Fruit fly (Drosophila melanogaster) whole organism, embryonic: ENCODE data around the gene CG33795.

ENCODE experiments used
- Atf3 ChIP-seq: fragments of 200-800 bp; sonication (Bioruptor generic); optimal IDR thresholded peaks from 3 replicates; lab custom pipeline; 2016; ENCODE audit warnings: missing biosample characterization, missing genetic modification characterization
- CG12155 ChIP-seq: fragments of 200-800 bp; sonication (Bioruptor generic); optimal IDR thresholded peaks from 3 replicates; lab custom pipeline; 2016; ENCODE audit warnings: missing biosample characterization, missing genetic modification characterization
- CG18262 ChIP-seq: fragments of 200-800 bp; optimal IDR thresholded peaks from 3 replicates; lab custom pipeline; 2019; ENCODE audit warnings: missing biosample characterization, mild to moderate bottlenecking, missing genetic modification characterization, moderate library complexity
- CG32772 ChIP-seq: fragments of 200-800 bp; sonication (Bioruptor generic); IDR thresholded peaks from 2 replicates; pipeline ENCODE4 v1.3.6; 2022; ENCODE audit warnings: missing biosample characterization, missing genetic modification characterization
- D19A ChIP-seq: fragments of 200-800 bp; optimal IDR thresholded peaks from 3 replicates; lab custom pipeline; 2019; ENCODE audit warnings: missing biosample characterization, mild to moderate bottlenecking, missing genetic modification characterization, moderate library complexity
- HLH3B ChIP-seq: fragments of 200-800 bp; sonication (Bioruptor generic); IDR thresholded peaks from 2 replicates; pipeline ENCODE4 v1.3.6; 2022; ENCODE audit warnings: missing biosample characterization, missing genetic modification characterization
- cas ChIP-seq: fragments of 200-800 bp; sonication (Bioruptor generic); IDR thresholded peaks from 2 replicates; pipeline ENCODE4 v1.3.6; 2022; ENCODE audit warnings: missing biosample characterization, missing genetic modification characterization
- dmrt11E ChIP-seq: fragments of 200-800 bp; sonication (Bioruptor generic); optimal IDR thresholded peaks from 3 replicates; lab custom pipeline; 2018; ENCODE audit warnings: missing biosample characterization, mild to moderate bottlenecking, missing genetic modification characterization, moderate library complexity

DNA sequence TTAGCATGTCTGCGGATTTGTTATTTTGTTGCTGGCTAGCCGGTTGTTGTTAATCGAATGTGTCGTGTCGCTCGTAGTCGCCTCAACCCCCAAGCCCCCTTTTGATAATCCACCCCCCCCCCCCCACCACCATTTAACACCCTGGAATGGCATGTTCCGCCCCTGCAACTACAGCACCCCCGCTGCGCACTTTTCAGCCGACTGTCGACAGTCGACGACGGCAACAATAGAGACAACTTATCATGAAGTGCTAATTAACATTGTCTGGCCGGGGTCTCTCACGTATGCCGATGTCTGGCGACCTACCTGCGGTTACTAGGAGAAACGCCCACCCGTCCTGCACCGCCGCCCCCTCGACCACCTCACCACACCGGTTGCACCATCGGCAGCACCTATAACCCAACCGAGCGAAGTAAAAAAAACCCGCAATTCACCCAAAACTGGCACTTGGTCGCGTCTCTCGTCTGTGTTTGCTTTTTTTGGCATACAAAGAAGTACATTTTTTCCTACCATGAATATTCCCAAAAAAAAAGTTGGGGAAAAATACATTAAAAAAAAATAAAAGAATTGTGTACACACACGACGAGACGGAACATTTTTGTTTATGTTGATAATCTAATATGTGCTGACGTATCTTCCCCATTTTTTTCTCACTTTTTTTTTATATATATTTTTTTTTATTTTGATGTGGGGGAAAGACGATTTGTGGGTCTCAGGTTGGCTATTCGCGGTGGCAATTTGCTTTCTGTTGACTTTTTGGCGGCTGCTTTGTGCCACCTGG lies 4.8 kb downstream of the CG33795 start:
- TF ChIP-seq CG32772, result peak; percentile 19; the same call in 1 of the 2 replicates
- no peak for TF ChIP-seq cas (GFP tag; lab: Robert Waterston, UW)
- TF ChIP-seq D19A (tag; lab: Kevin White, UChicago), result no peak
- no peak for TF ChIP-seq CG18262
- no peak for TF ChIP-seq HLH3B (GFP tag; lab: Robert Waterston, UW)
- TF ChIP-seq Atf3, result no peak
- no peak for TF ChIP-seq dmrt11E (tag; lab: Kevin White, UChicago)
- TF ChIP-seq CG12155 (GFP tag; lab: Kevin White, UChicago), result no peak
